Fruit fly (Drosophila melanogaster) whole organism, embryonic: ENCODE results near the gene Gel.

ENCODE experiments used
- Antp ChIP-seq: fragments of 200-800 bp; sonication (Bioruptor generic); optimal IDR thresholded peaks from 3 replicates; lab custom pipeline; 2016; ENCODE audit warnings: missing biosample characterization, missing genetic modification characterization
- Awh ChIP-seq: fragments of 200-800 bp; sonication (Bioruptor generic); IDR thresholded peaks from 2 replicates; pipeline ENCODE4, ENCODE4 v1.3.6; 2022; ENCODE audit warnings: missing biosample characterization, missing genetic modification characterization
- CG10543 ChIP-seq: fragments of 200-800 bp; sonication (Bioruptor generic); optimal IDR thresholded peaks from 3 replicates; lab custom pipeline; 2017; ENCODE audit warnings: missing biosample characterization, mild to moderate bottlenecking, missing genetic modification characterization, moderate library complexity
- CG11723 ChIP-seq: fragments of 200-800 bp; sonication (Bioruptor generic); optimal IDR thresholded peaks from 2 replicates; lab custom pipeline; 2017; ENCODE audit warnings: missing biosample characterization, mild to moderate bottlenecking, missing genetic modification characterization
- CG14710 ChIP-seq: fragments of 200-800 bp; sonication (Bioruptor generic); optimal IDR thresholded peaks from 3 replicates; lab custom pipeline; 2019; ENCODE audit warnings: missing biosample characterization, mild to moderate bottlenecking, missing genetic modification characterization, moderate library complexity
- CG2129 ChIP-seq: fragments of 200-800 bp; sonication (Bioruptor generic); IDR thresholded peaks from 2 replicates; pipeline ENCODE4 v1.3.6; 2022; ENCODE audit warnings: missing biosample characterization, missing genetic modification characterization; ENCODE audit not compliant: partially characterized antibody
- CG2199 ChIP-seq: fragments of 200-800 bp; sonication (Bioruptor generic); IDR thresholded peaks from 3 replicates; pipeline ENCODE4 v1.3.6; 2022; ENCODE audit warnings: missing biosample characterization, missing genetic modification characterization
- CG2202 ChIP-seq: fragments of 200-800 bp; sonication (Bioruptor generic); optimal IDR thresholded peaks from 2 replicates; lab custom pipeline; 2018; ENCODE audit warnings: missing biosample characterization, mild to moderate bottlenecking, missing genetic modification characterization
- CG4282 ChIP-seq: fragments of 200-800 bp; sonication (Bioruptor generic); optimal IDR thresholded peaks from 2 replicates; lab custom pipeline; 2016; ENCODE audit warnings: missing biosample characterization, missing genetic modification characterization
- CG43689 ChIP-seq: fragments of 200-800 bp; sonication (Bioruptor generic); IDR thresholded peaks from 2 replicates; pipeline ENCODE4 v1.3.6; 2022; ENCODE audit warnings: missing biosample characterization, missing genetic modification characterization
- CG4854 ChIP-seq: fragments of 200-800 bp; sonication (Bioruptor generic); optimal IDR thresholded peaks from 2 replicates; lab custom pipeline; 2016; ENCODE audit warnings: missing biosample characterization, missing genetic modification characterization, inconsistent platforms
- CG6654 ChIP-seq: fragments of 200-800 bp; sonication (Bioruptor generic); optimal IDR thresholded peaks from 2 replicates; lab custom pipeline; 2017; ENCODE audit warnings: missing biosample characterization, mild to moderate bottlenecking, missing genetic modification characterization
- CG6689 ChIP-seq: fragments of 200-800 bp; sonication (Bioruptor generic); IDR thresholded peaks from 2 replicates; pipeline ENCODE4 v1.3.6; 2022; ENCODE audit warnings: missing biosample characterization, missing genetic modification characterization
- CG6765 ChIP-seq: fragments of 200-800 bp; sonication (Bioruptor generic); optimal IDR thresholded peaks from 3 replicates; lab custom pipeline; 2017; ENCODE audit warnings: missing biosample characterization, mild to moderate bottlenecking, missing genetic modification characterization
- CG9437 ChIP-seq: fragments of 200-800 bp; sonication (Bioruptor generic); optimal IDR thresholded peaks from 2 replicates; lab custom pipeline; 2018; ENCODE audit warnings: missing biosample characterization, mild to moderate bottlenecking, missing genetic modification characterization
- CG9932 ChIP-seq: fragments of 200-800 bp; sonication (Bioruptor generic); IDR thresholded peaks from 2 replicates; pipeline ENCODE4 v1.3.6; 2022; ENCODE audit warnings: missing biosample characterization, missing genetic modification characterization
- Camta ChIP-seq: fragments of 200-800 bp; sonication (Bioruptor generic); optimal IDR thresholded peaks from 2 replicates; lab custom pipeline; 2016; ENCODE audit warnings: missing biosample characterization, missing genetic modification characterization
- Dek ChIP-seq: fragments of 200-800 bp; sonication (Bioruptor generic); optimal IDR thresholded peaks from 3 replicates; lab custom pipeline; 2019; ENCODE audit warnings: missing biosample characterization, mild to moderate bottlenecking, missing genetic modification characterization, moderate library complexity
- Doc2 ChIP-seq: fragments of 200-800 bp; sonication (Bioruptor generic); IDR thresholded peaks from 2 replicates; pipeline ENCODE4 v1.3.6; 2022; ENCODE audit warnings: missing biosample characterization, missing genetic modification characterization
- E2f1 ChIP-seq: fragments of 200-800 bp; sonication (Bioruptor generic); IDR thresholded peaks from 2 replicates; pipeline ENCODE4 v1.3.6; 2022; ENCODE audit warnings: missing biosample characterization, missing genetic modification characterization
- Fer3 ChIP-seq: fragments of 200-800 bp; sonication (Bioruptor generic); optimal IDR thresholded peaks from 2 replicates; lab custom pipeline; 2018; ENCODE audit warnings: missing biosample characterization, mild to moderate bottlenecking, missing genetic modification characterization, moderate library complexity
- Hmr ChIP-seq: fragments of 200-800 bp; sonication (Bioruptor generic); optimal IDR thresholded peaks from 3 replicates; lab custom pipeline; 2017; ENCODE audit warnings: mild to moderate bottlenecking, missing biosample characterization, missing genetic modification reagents, missing genetic modification characterization
- Mrtf ChIP-seq: fragments of 200-800 bp; sonication (Bioruptor generic); IDR thresholded peaks from 3 replicates; pipeline ENCODE4 v1.3.6; 2022; ENCODE audit warnings: missing biosample characterization, missing genetic modification characterization
- NC2α ChIP-seq: fragments of 200-800 bp; sonication (Bioruptor generic); optimal IDR thresholded peaks from 2 replicates; lab custom pipeline; 2016; ENCODE audit warnings: missing biosample characterization, missing genetic modification characterization
- NC2β ChIP-seq: fragments of 200-800 bp; sonication (Bioruptor generic); optimal IDR thresholded peaks from 2 replicates; lab custom pipeline; 2016; ENCODE audit warnings: missing biosample characterization, missing genetic modification characterization
- Pdp1 ChIP-seq, 2 experiments: fragments of 200-800 bp; sonication (Bioruptor generic); optimal IDR thresholded peaks; 3 replicates each; lab custom pipeline; 2016; ENCODE audit warnings: missing biosample characterization in 2 of 2, missing genetic modification characterization in 2 of 2, mild to moderate bottlenecking in 1 of 2, moderate library complexity in 1 of 2
- Six4 ChIP-seq: fragments of 200-800 bp; sonication (Bioruptor generic); optimal IDR thresholded peaks from 2 replicates; lab custom pipeline; 2016; ENCODE audit warnings: missing biosample characterization, missing genetic modification characterization
- Sox102F ChIP-seq: fragments of 200-800 bp; sonication (Bioruptor generic); optimal IDR thresholded peaks from 2 replicates; lab custom pipeline; 2018; ENCODE audit warnings: missing biosample characterization, mild to moderate bottlenecking, missing genetic modification characterization, moderate library complexity
- Usf ChIP-seq: fragments of 200-800 bp; sonication (Bioruptor generic); optimal IDR thresholded peaks from 2 replicates; lab custom pipeline; 2017; ENCODE audit warnings: missing genotype, missing biosample characterization, missing genetic modification characterization
- az2 ChIP-seq: fragments of 200-800 bp; sonication (Bioruptor generic); optimal IDR thresholded peaks from 3 replicates; lab custom pipeline; 2016; ENCODE audit warnings: missing biosample characterization, missing genetic modification characterization
- cwo ChIP-seq: fragments of 200-800 bp; sonication (Bioruptor generic); optimal IDR thresholded peaks from 3 replicates; lab custom pipeline; 2017; ENCODE audit warnings: missing biosample characterization, missing genetic modification characterization, mild to moderate bottlenecking, moderate library complexity, missing genetic modification reagents
- danr ChIP-seq: fragments of 200-800 bp; sonication (Bioruptor generic); IDR thresholded peaks from 2 replicates; pipeline ENCODE4 v1.3.6; 2022; ENCODE audit warnings: missing biosample characterization, missing genetic modification characterization
- ems ChIP-seq: fragments of 200-800 bp; sonication (Bioruptor generic); optimal IDR thresholded peaks from 3 replicates; lab custom pipeline; 2016; ENCODE audit warnings: missing biosample characterization, missing genetic modification characterization
- gce ChIP-seq: fragments of 200-800 bp; sonication (Bioruptor generic); IDR thresholded peaks from 3 replicates; pipeline ENCODE4 v1.3.6; 2022; ENCODE audit warnings: missing biosample characterization, missing genetic modification characterization
- gcm ChIP-seq: fragments of 200-800 bp; sonication (Bioruptor generic); optimal IDR thresholded peaks from 2 replicates; lab custom pipeline; 2019; ENCODE audit warnings: missing biosample characterization, mild to moderate bottlenecking, missing genetic modification characterization, moderate library complexity
- gem ChIP-seq: fragments of 200-800 bp; sonication (Bioruptor generic); optimal IDR thresholded peaks from 2 replicates; lab custom pipeline; 2019; ENCODE audit warnings: missing biosample characterization, mild to moderate bottlenecking, missing genetic modification characterization, moderate library complexity
- gsb ChIP-seq: fragments of 200-800 bp; sonication (Bioruptor generic); IDR thresholded peaks from 2 replicates; pipeline ENCODE4 v1.3.6; 2022; ENCODE audit warnings: missing biosample characterization, missing genetic modification characterization
- her ChIP-seq: fragments of 200-800 bp; sonication (Bioruptor generic); optimal IDR thresholded peaks from 2 replicates; lab custom pipeline; 2016; ENCODE audit warnings: missing biosample characterization, missing genetic modification characterization
- inv ChIP-seq: fragments of 200-800 bp; sonication (Bioruptor generic); IDR thresholded peaks from 2 replicates; pipeline ENCODE4 v1.3.6; 2022; ENCODE audit warnings: missing biosample characterization, missing genetic modification characterization; ENCODE audit not compliant: partially characterized antibody
- maf-S ChIP-seq: fragments of 200-800 bp; sonication (Bioruptor generic); optimal IDR thresholded peaks from 2 replicates; lab custom pipeline; 2016; ENCODE audit warnings: missing biosample characterization, missing genetic modification characterization
- onecut ChIP-seq: fragments of 200-800 bp; sonication (Bioruptor generic); IDR thresholded peaks from 2 replicates; pipeline ENCODE4 v1.3.6; 2022; ENCODE audit warnings: missing biosample characterization, missing genetic modification characterization
- pnt ChIP-seq: fragments of 200-800 bp; sonication (Bioruptor generic); optimal IDR thresholded peaks from 3 replicates; lab custom pipeline; 2016; ENCODE audit warnings: missing biosample characterization, missing genetic modification characterization
- repo ChIP-seq: fragments of 200-800 bp; sonication (Bioruptor generic); optimal IDR thresholded peaks from 2 replicates; lab custom pipeline; 2016; ENCODE audit warnings: missing biosample characterization, missing genetic modification characterization
- salm ChIP-seq: fragments of 200-800 bp; sonication (Bioruptor generic); optimal IDR thresholded peaks from 2 replicates; lab custom pipeline; 2018; ENCODE audit warnings: missing biosample characterization, mild to moderate bottlenecking, missing genetic modification characterization
- sd ChIP-seq: fragments of 200-800 bp; sonication (Bioruptor generic); optimal IDR thresholded peaks from 3 replicates; lab custom pipeline; 2018; ENCODE audit warnings: missing biosample characterization, mild to moderate bottlenecking, missing genetic modification characterization, moderate library complexity
- sens-2 ChIP-seq: fragments of 200-800 bp; sonication (Bioruptor generic); IDR thresholded peaks from 2 replicates; pipeline ENCODE4 v1.3.6; 2022; ENCODE audit warnings: missing biosample characterization, missing genetic modification characterization
- ssp ChIP-seq: fragments of 200-800 bp; sonication (Bioruptor generic); IDR thresholded peaks from 2 replicates; pipeline ENCODE4 v1.3.6; 2022; ENCODE audit warnings: missing biosample characterization, missing genetic modification characterization
- stc ChIP-seq: fragments of 200-800 bp; sonication (Bioruptor generic); IDR thresholded peaks from 2 replicates; pipeline ENCODE4 v1.3.6; 2022; ENCODE audit warnings: missing biosample characterization, missing genetic modification characterization
- unpg ChIP-seq: fragments of 200-800 bp; sonication (Bioruptor generic); optimal IDR thresholded peaks from 3 replicates; lab custom pipeline; 2018; ENCODE audit warnings: missing biosample characterization, mild to moderate bottlenecking, missing genetic modification characterization, moderate library complexity
- wor ChIP-seq: fragments of 200-800 bp; sonication (Bioruptor generic); IDR thresholded peaks from 2 replicates; pipeline ENCODE4 v1.3.6; 2022; ENCODE audit warnings: missing biosample characterization, missing genetic modification characterization

The Gel gene

dm6 chr3R:4229137-4229764, 5.8 kb upstream of the Gel start, which contains the start of gene DhpD (continued):
- TF ChIP-seq Hmr (GFP tag; lab: Kevin White, UChicago) (peak; percentile 73), NC2α (GFP tag; lab: Kevin White, UChicago) (no peak), maf-S (no peak), Doc2 (no peak), Usf (GFP tag; lab: Kevin White, UChicago) (peak; percentile 62), inv (GFP tag; lab: Robert Waterston, UW) (peak; percentile 91), Awh (GFP tag; lab: Robert Waterston, UW) (peak; percentile 48), CG6654 (GFP tag; lab: Kevin White, UChicago) (peak; percentile 39), her (peak; percentile 28), CG2202 (tag; lab: Kevin White, UChicago) (no peak), sd (no peak), ssp (GFP tag; lab: Robert Waterston, UW) (peak; percentile 48), Mrtf (GFP tag; lab: Robert Waterston, UW) (peak; percentile 43; the same call in 2 of the 3 replicates), CG4282 (GFP tag; lab: Kevin White, UChicago) (no peak), CG9932 (peak; percentile 86), onecut (GFP tag; lab: Robert Waterston, UW) (peak; percentile 60), CG6765 (GFP tag; lab: Kevin White, UChicago) (peak; percentile 44), Fer3 (peak; percentile 79), gem (tag; lab: Kevin White, UChicago) (no peak), az2 (peak; percentile 73), CG9437 (GFP tag; lab: Kevin White, UChicago) (peak; percentile 9), unpg (peak; percentile 67), CG10543 (GFP tag; lab: Kevin White, UChicago) (peak; percentile 53), gcm (GFP tag; lab: Kevin White, UChicago) (no peak), Pdp1 (GFP tag; optimal IDR thresholded peaks at IDR 0.05; lab: Kevin White, UChicago) (peak; percentile 39 to 93), NC2β (GFP tag; lab: Kevin White, UChicago) (no peak), CG2129 (GFP tag; lab: Robert Waterston, UW) (no peak), Dek (no peak), CG6689 (GFP tag; lab: Robert Waterston, UW) (peak; percentile 63), wor (GFP tag; lab: Robert Waterston, UW) (no peak), CG14710 (tag; lab: Kevin White, UChicago) (peak; percentile 66), E2f1 (GFP tag; lab: Robert Waterston, UW) (peak; percentile 69; the same call in 1 of the 2 replicates), stc (GFP tag; lab: Robert Waterston, UW) (peak; percentile 65; the same call in 1 of the 2 replicates), cwo (peak; percentile 70), gsb (peak; percentile 38; the same call in 1 of the 2 replicates), salm (tag; lab: Kevin White, UChicago) (no peak), CG2199 (GFP tag; lab: Robert Waterston, UW) (peak; percentile 24; the same call in 1 of the 3 replicates), CG43689 (peak; percentile 51; the same call in 1 of the 2 replicates), Antp (GFP tag; lab: Kevin White, UChicago) (peak; percentile 50), gce (GFP tag; lab: Robert Waterston, UW) (no peak), Six4 (GFP tag; lab: Kevin White, UChicago) (peak; percentile 27), pnt (GFP tag; lab: Kevin White, UChicago) (peak; percentile 14), CG11723 (GFP tag; lab: Kevin White, UChicago) (peak; percentile 16), CG4854 (peak; percentile 39), ems (peak; percentile 29), Sox102F (GFP tag; lab: Kevin White, UChicago) (no peak), Camta (GFP tag; lab: Kevin White, UChicago) (peak; percentile 0), sens-2 (GFP tag; lab: Robert Waterston, UW) (no peak), danr (GFP tag; lab: Robert Waterston, UW) (0 out of 2 replicates have a peak, but pooled peaks have one; percentile 32), repo (GFP tag; lab: Kevin White, UChicago) (no peak)
